Fruit fly (Drosophila melanogaster) whole organism, embryonic: ENCODE measurements around the gene dind.
A peak's percentile ranks its signal among the peaks of the same experiment; 100 is the strongest.

Experiments used
- Adf1 ChIP-seq: fragments of 200-800 bp; sonication (Bioruptor generic); IDR thresholded peaks from 2 replicates; pipeline ENCODE4 v1.3.6; 2022; ENCODE audit warnings: missing biosample characterization, missing genetic modification characterization
- Aef1 ChIP-seq: fragments of 200-800 bp; sonication (Bioruptor generic); IDR thresholded peaks from 3 replicates; pipeline ENCODE4 v1.3.6; 2022; ENCODE audit warnings: missing biosample characterization, missing genetic modification characterization
- Bdp1 ChIP-seq: fragments of 200-800 bp; sonication (Bioruptor generic); optimal IDR thresholded peaks from 3 replicates; lab custom pipeline; 2016; ENCODE audit warnings: missing biosample characterization, missing genetic modification characterization
- CG10147 ChIP-seq: fragments of 200-800 bp; sonication (Bioruptor generic); optimal IDR thresholded peaks from 2 replicates; lab custom pipeline; 2019; ENCODE audit warnings: missing biosample characterization, mild to moderate bottlenecking, missing genetic modification characterization, moderate library complexity
- CG10267 ChIP-seq: fragments of 200-800 bp; sonication (Bioruptor generic); optimal IDR thresholded peaks from 2 replicates; lab custom pipeline; 2018; ENCODE audit warnings: missing biosample characterization, mild to moderate bottlenecking, missing genetic modification characterization, moderate library complexity
- CG10959 ChIP-seq: fragments of 200-800 bp; sonication (Bioruptor generic); IDR thresholded peaks from 2 replicates; pipeline ENCODE4 v1.3.6; 2022; ENCODE audit warnings: missing biosample characterization, missing genetic modification characterization
- CG11085 ChIP-seq: fragments of 200-800 bp; sonication (Bioruptor generic); IDR thresholded peaks from 2 replicates; pipeline ENCODE4 v1.3.6; 2022; ENCODE audit warnings: missing biosample characterization, missing genetic modification characterization
- CG12155 ChIP-seq: fragments of 200-800 bp; sonication (Bioruptor generic); optimal IDR thresholded peaks from 3 replicates; lab custom pipeline; 2016; ENCODE audit warnings: missing biosample characterization, missing genetic modification characterization
- CG1233 ChIP-seq: fragments of 200-800 bp; sonication (Bioruptor generic); optimal IDR thresholded peaks from 4 replicates; lab custom pipeline; 2018; ENCODE audit warnings: missing biosample characterization, mild to moderate bottlenecking, missing genetic modification characterization
- CG14441 ChIP-seq: fragments of 200-800 bp; sonication (Bioruptor generic); IDR thresholded peaks from 2 replicates; pipeline ENCODE4 v1.3.6; 2022; ENCODE audit warnings: missing biosample characterization, missing genetic modification characterization
- CG14667 ChIP-seq: fragments of 200-800 bp; sonication (Bioruptor generic); IDR thresholded peaks from 2 replicates; pipeline ENCODE4 v1.3.6; 2022; ENCODE audit warnings: missing biosample characterization, missing genetic modification characterization
- CG14710 ChIP-seq: fragments of 200-800 bp; sonication (Bioruptor generic); optimal IDR thresholded peaks from 3 replicates; lab custom pipeline; 2019; ENCODE audit warnings: missing biosample characterization, mild to moderate bottlenecking, missing genetic modification characterization, moderate library complexity
- CG15696 ChIP-seq: fragments of 200-800 bp; sonication (Bioruptor generic); optimal IDR thresholded peaks from 2 replicates; lab custom pipeline; 2019; ENCODE audit warnings: missing biosample characterization, mild to moderate bottlenecking, missing genetic modification characterization, moderate library complexity
- CG16815 ChIP-seq: fragments of 200-800 bp; sonication (Bioruptor generic); optimal IDR thresholded peaks from 3 replicates; lab custom pipeline; 2017; ENCODE audit warnings: missing biosample characterization, mild to moderate bottlenecking, missing genetic modification characterization
- CG2116 ChIP-seq: fragments of 200-800 bp; sonication (Bioruptor generic); optimal IDR thresholded peaks from 3 replicates; lab custom pipeline; 2018; ENCODE audit warnings: missing biosample characterization, mild to moderate bottlenecking, missing genetic modification characterization
- CG34376 ChIP-seq: fragments of 200-800 bp; sonication (Bioruptor generic); optimal IDR thresholded peaks from 2 replicates; lab custom pipeline; 2018; ENCODE audit warnings: missing biosample characterization, mild to moderate bottlenecking, missing genetic modification characterization
- CG3726 ChIP-seq: fragments of 200-800 bp; sonication (Bioruptor generic); IDR thresholded peaks from 3 replicates; pipeline ENCODE4, ENCODE4 v1.3.6; 2022; ENCODE audit warnings: missing biosample characterization, missing genetic modification characterization
- CG6175 ChIP-seq: fragments of 200-800 bp; sonication (Bioruptor generic); IDR thresholded peaks from 3 replicates; pipeline ENCODE4 v1.3.6; 2022; ENCODE audit warnings: missing biosample characterization, missing genetic modification characterization
- CG8089 ChIP-seq: fragments of 200-800 bp; sonication (Bioruptor generic); optimal IDR thresholded peaks from 3 replicates; lab custom pipeline; 2016; ENCODE audit warnings: missing biosample characterization, missing genetic modification characterization
- CG8478 ChIP-seq: fragments of >200 bp; optimal IDR thresholded peaks from 2 replicates; lab custom pipeline; 2018
- CG9727 ChIP-seq: fragments of 200-800 bp; sonication (Bioruptor generic); optimal IDR thresholded peaks from 3 replicates; lab custom pipeline; 2017; ENCODE audit warnings: missing biosample characterization, mild to moderate bottlenecking, missing genetic modification characterization
- CG9876 ChIP-seq: fragments of 200-800 bp; sonication (Bioruptor generic); optimal IDR thresholded peaks from 2 replicates; lab custom pipeline; 2016; ENCODE audit warnings: missing biosample characterization, missing genetic modification characterization
- Dad ChIP-seq: fragments of 200-800 bp; sonication (Bioruptor generic); optimal IDR thresholded peaks from 3 replicates; lab custom pipeline; 2016; ENCODE audit warnings: missing biosample characterization, missing genetic modification characterization
- HHEX ChIP-seq: fragments of 200-800 bp; sonication (Bioruptor generic); optimal IDR thresholded peaks from 3 replicates; lab custom pipeline; 2017; ENCODE audit warnings: missing biosample characterization, mild to moderate bottlenecking, missing genetic modification characterization, missing genetic modification reagents
- HLH4C ChIP-seq: fragments of 200-800 bp; sonication (Bioruptor generic); IDR thresholded peaks from 3 replicates; pipeline ENCODE4 v1.3.6; 2022; ENCODE audit warnings: missing biosample characterization, missing genetic modification characterization; ENCODE audit not compliant: partially characterized antibody
- HLH54F ChIP-seq: fragments of 200-800 bp; sonication (Bioruptor generic); optimal IDR thresholded peaks from 3 replicates; lab custom pipeline; 2016; ENCODE audit warnings: missing biosample characterization, missing genetic modification characterization
- Hmr ChIP-seq: fragments of 200-800 bp; sonication (Bioruptor generic); optimal IDR thresholded peaks from 3 replicates; lab custom pipeline; 2017; ENCODE audit warnings: mild to moderate bottlenecking, missing biosample characterization, missing genetic modification reagents, missing genetic modification characterization
- Jarid2 ChIP-seq: fragments of 200-800 bp; sonication (Bioruptor generic); optimal IDR thresholded peaks from 3 replicates; lab custom pipeline; 2017; ENCODE audit warnings: mild to moderate bottlenecking, missing biosample characterization, missing genetic modification reagents, missing genetic modification characterization
- Myb ChIP-seq: fragments of 200-800 bp; sonication (Bioruptor generic); optimal IDR thresholded peaks from 2 replicates; lab custom pipeline; 2016; ENCODE audit warnings: missing biosample characterization, missing genetic modification characterization
- Nf-YB ChIP-seq: fragments of 200-800 bp; sonication (Bioruptor generic); optimal IDR thresholded peaks from 3 replicates; lab custom pipeline; 2019; ENCODE audit warnings: missing biosample characterization, mild to moderate bottlenecking, missing genetic modification characterization, moderate library complexity
- Sox100B ChIP-seq: fragments of 200-800 bp; sonication (Bioruptor generic); optimal IDR thresholded peaks from 3 replicates; lab custom pipeline; 2018; ENCODE audit warnings: missing biosample characterization, mild to moderate bottlenecking, missing genetic modification characterization
- bab2 ChIP-seq: fragments of 200-800 bp; sonication (Bioruptor generic); optimal IDR thresholded peaks from 2 replicates; lab custom pipeline; 2016; ENCODE audit warnings: missing biosample characterization, missing genetic modification characterization
- bowl ChIP-seq: fragments of 200-800 bp; sonication (Bioruptor generic); IDR thresholded peaks from 2 replicates; pipeline ENCODE4 v1.3.6; 2022; ENCODE audit warnings: missing biosample characterization, missing genetic modification characterization
- cato ChIP-seq: fragments of 200-800 bp; sonication (Bioruptor generic); optimal IDR thresholded peaks from 2 replicates; lab custom pipeline; 2016; ENCODE audit warnings: missing biosample characterization, missing genetic modification characterization, borderline replicate concordance
- chm ChIP-seq: fragments of 200-800 bp; sonication (Bioruptor generic); IDR thresholded peaks from 2 replicates; pipeline ENCODE4 v1.3.6; 2022; ENCODE audit warnings: missing biosample characterization, missing genetic modification characterization
- dm ChIP-seq: fragments of 200-800 bp; sonication (Bioruptor generic); optimal IDR thresholded peaks from 3 replicates; lab custom pipeline; 2016; ENCODE audit warnings: missing biosample characterization, missing genetic modification characterization
- ewg ChIP-seq: fragments of 200-800 bp; sonication (Bioruptor generic); optimal IDR thresholded peaks from 3 replicates; lab custom pipeline; 2017; ENCODE audit warnings: mild to moderate bottlenecking, missing biosample characterization, missing genetic modification reagents, missing genetic modification characterization
- exex ChIP-seq: fragments of 200-800 bp; sonication (Bioruptor generic); optimal IDR thresholded peaks from 4 replicates; lab custom pipeline; 2018; ENCODE audit warnings: missing biosample characterization, mild to moderate bottlenecking, missing genetic modification characterization, moderate library complexity
- gce ChIP-seq: fragments of 200-800 bp; sonication (Bioruptor generic); IDR thresholded peaks from 3 replicates; pipeline ENCODE4 v1.3.6; 2022; ENCODE audit warnings: missing biosample characterization, missing genetic modification characterization
- ham ChIP-seq: fragments of 200-800 bp; sonication (Bioruptor generic); IDR thresholded peaks from 2 replicates; pipeline ENCODE4 v1.3.6; 2022; ENCODE audit warnings: missing biosample characterization, missing genetic modification characterization
- kah ChIP-seq: fragments of 200-800 bp; sonication (Bioruptor generic); optimal IDR thresholded peaks from 2 replicates; lab custom pipeline; 2018; ENCODE audit warnings: missing biosample characterization, mild to moderate bottlenecking, missing genetic modification characterization
- nerfin-2 ChIP-seq: fragments of 200-800 bp; sonication (Bioruptor generic); IDR thresholded peaks from 2 replicates; pipeline ENCODE4 v1.3.6; 2022; ENCODE audit warnings: missing biosample characterization, missing genetic modification characterization; ENCODE audit not compliant: partially characterized antibody
- oc ChIP-seq: fragments of 200-800 bp; sonication (Bioruptor generic); optimal IDR thresholded peaks from 2 replicates; lab custom pipeline; 2018; ENCODE audit warnings: missing biosample characterization, mild to moderate bottlenecking, missing genetic modification characterization, moderate library complexity
- onecut ChIP-seq: fragments of 200-800 bp; sonication (Bioruptor generic); IDR thresholded peaks from 2 replicates; pipeline ENCODE4 v1.3.6; 2022; ENCODE audit warnings: missing biosample characterization, missing genetic modification characterization
- sens ChIP-seq: fragments of 200-800 bp; sonication (Bioruptor generic); peaks from one replicate; lab custom pipeline; 2016; ENCODE audit warnings: missing biosample characterization, missing genetic modification characterization
- sisA ChIP-seq: fragments of 200-800 bp; sonication (Bioruptor generic); IDR thresholded peaks from 2 replicates; pipeline ENCODE4 v1.3.6; 2022; ENCODE audit warnings: missing biosample characterization, missing genetic modification characterization
- sr ChIP-seq: fragments of 200-800 bp; sonication (Bioruptor generic); IDR thresholded peaks from 3 replicates; pipeline ENCODE4 v1.3.6; 2022; ENCODE audit warnings: missing biosample characterization, missing genetic modification characterization
- ssp ChIP-seq: fragments of 200-800 bp; sonication (Bioruptor generic); IDR thresholded peaks from 2 replicates; pipeline ENCODE4 v1.3.6; 2022; ENCODE audit warnings: missing biosample characterization, missing genetic modification characterization
- tgo ChIP-seq: fragments of 200-800 bp; sonication (Bioruptor generic); IDR thresholded peaks from 3 replicates; pipeline ENCODE4 v1.3.6; 2022; ENCODE audit warnings: missing biosample characterization, missing genetic modification characterization
- vvl ChIP-seq: fragments of 200-800 bp; sonication (Bioruptor generic); IDR thresholded peaks from 2 replicates; pipeline ENCODE4 v1.3.6; 2022; ENCODE audit warnings: missing biosample characterization, missing genetic modification characterization
- wek ChIP-seq: fragments of 200-800 bp; sonication (Bioruptor generic); optimal IDR thresholded peaks from 3 replicates; lab custom pipeline; 2018; ENCODE audit warnings: missing biosample characterization, mild to moderate bottlenecking, missing genetic modification characterization, moderate library complexity

Gene dind

dm6 chr3R:18719767-18720341 lies 42.5 kb upstream of the dind start (continued):
- peak; percentile 88 for TF ChIP-seq bab2
- TF ChIP-seq CG9727 (GFP tag; lab: Kevin White, UChicago) = peak; percentile 82
- TF ChIP-seq onecut (GFP tag; lab: Robert Waterston, UW) = peak; percentile 82
- peak; percentile 96 for TF ChIP-seq sens (GFP tag; lab: Kevin White, UChicago)
- TF ChIP-seq CG12155 (GFP tag; lab: Kevin White, UChicago) = peak; percentile 67
- TF ChIP-seq cato = peak; percentile 15
- TF ChIP-seq CG11085 (GFP tag; lab: Robert Waterston, UW) = peak; percentile 66
- peak; percentile 68 for TF ChIP-seq CG8089 (GFP tag; lab: Kevin White, UChicago)
- TF ChIP-seq Myb = peak; percentile 59
- no peak for TF ChIP-seq sr (GFP tag; lab: Robert Waterston, UW)
- TF ChIP-seq CG14667 (GFP tag; lab: Robert Waterston, UW) = peak; percentile 66
- no peak for TF ChIP-seq CG8478
- peak; percentile 89 for TF ChIP-seq vvl (GFP tag; lab: Robert Waterston, UW)
- TF ChIP-seq kah (GFP tag; lab: Kevin White, UChicago) = peak; percentile 62
- TF ChIP-seq HLH54F (GFP tag; lab: Kevin White, UChicago) = peak; percentile 76
- TF ChIP-seq ewg (GFP tag; lab: Kevin White, UChicago) = peak; percentile 69
- TF ChIP-seq oc (tag; lab: Kevin White, UChicago) = peak; percentile 78
- peak; percentile 66 for TF ChIP-seq exex
- TF ChIP-seq CG10959 = no peak
- peak; percentile 37 for TF ChIP-seq CG9876 (GFP tag; lab: Kevin White, UChicago)
- TF ChIP-seq Nf-YB (GFP tag; lab: Kevin White, UChicago) = peak; percentile 64
- TF ChIP-seq dm (GFP tag; lab: Kevin White, UChicago) = peak; percentile 59
- TF ChIP-seq tgo (GFP tag; lab: Robert Waterston, UW) = peak; percentile 86
- 0 out of 3 replicates have a peak, but pooled peaks have one; percentile 57 for TF ChIP-seq CG3726 (GFP tag; lab: Robert Waterston, UW)
- TF ChIP-seq chm (GFP tag; lab: Robert Waterston, UW) = peak; percentile 71
- peak; percentile 91 for TF ChIP-seq CG10147 (GFP tag; lab: Kevin White, UChicago)
- peak; percentile 76 for TF ChIP-seq CG10267 (tag; lab: Kevin White, UChicago)
- peak; percentile 65 for TF ChIP-seq Bdp1 (GFP tag; lab: Kevin White, UChicago)
- TF ChIP-seq CG6175 (GFP tag; lab: Robert Waterston, UW) = 0 out of 3 replicates have a peak, but pooled peaks have one; percentile 37
- TF ChIP-seq sisA (GFP tag; lab: Robert Waterston, UW) = peak; percentile 84
- peak; percentile 81 for TF ChIP-seq CG16815 (GFP tag; lab: Kevin White, UChicago)
- peak; percentile 64 for TF ChIP-seq Jarid2 (GFP tag; lab: Kevin White, UChicago)
- TF ChIP-seq nerfin-2 (GFP tag; lab: Robert Waterston, UW) = no peak
- TF ChIP-seq Aef1 (GFP tag; lab: Robert Waterston, UW) = peak; percentile 67
- peak; percentile 87 for TF ChIP-seq CG34376 (GFP tag; lab: Kevin White, UChicago)
- peak; percentile 60 for TF ChIP-seq ssp (GFP tag; lab: Robert Waterston, UW)
- peak; percentile 59 for TF ChIP-seq CG15696 (tag; lab: Kevin White, UChicago)
- TF ChIP-seq gce = peak; percentile 60; the same call in 1 of the 3 replicates
- TF ChIP-seq CG2116 (GFP tag; lab: Kevin White, UChicago) = peak; percentile 8
- TF ChIP-seq CG1233 (GFP tag; lab: Kevin White, UChicago) = peak; percentile 79
- peak; percentile 74 for TF ChIP-seq CG14710 (tag; lab: Kevin White, UChicago)
- TF ChIP-seq Adf1 (GFP tag; lab: Robert Waterston, UW) = peak; percentile 66
- peak; percentile 84 for TF ChIP-seq Sox100B (GFP tag; lab: Kevin White, UChicago)
- TF ChIP-seq ham (GFP tag; lab: Robert Waterston, UW) = 0 out of 2 replicates have a peak, but pooled peaks have one; percentile 15
- TF ChIP-seq wek (GFP tag; lab: Kevin White, UChicago) = peak; percentile 77
- no peak for TF ChIP-seq HLH4C (GFP tag; lab: Robert Waterston, UW)
- peak; percentile 83 for TF ChIP-seq HHEX (GFP tag; lab: Kevin White, UChicago)
- TF ChIP-seq Dad (GFP tag; lab: Kevin White, UChicago) = peak; percentile 83
- peak; percentile 95 for TF ChIP-seq Hmr
- TF ChIP-seq CG14441 (GFP tag; lab: Robert Waterston, UW) = peak; percentile 84; the same call in 1 of the 2 replicates
- no peak; the same call in 1 of the 2 replicates for TF ChIP-seq bowl (GFP tag; lab: Robert Waterston, UW)
